Fruit fly (Drosophila melanogaster) whole organism, embryonic: ENCODE measurements around the gene Sfp93F.
A peak's percentile ranks its signal among the peaks of the same experiment; 100 is the strongest.

Experiments used
- Adf1 ChIP-seq: fragments of 200-800 bp; sonication (Bioruptor generic); IDR thresholded peaks from 2 replicates; pipeline ENCODE4 v1.3.6; 2022; ENCODE audit warnings: missing biosample characterization, missing genetic modification characterization
- Atf6 ChIP-seq: fragments of 200-800 bp; sonication (Bioruptor generic); IDR thresholded peaks from 2 replicates; pipeline ENCODE4 v1.3.6; 2022; ENCODE audit warnings: missing biosample characterization, missing genetic modification characterization
- Awh ChIP-seq: fragments of 200-800 bp; sonication (Bioruptor generic); IDR thresholded peaks from 2 replicates; pipeline ENCODE4, ENCODE4 v1.3.6; 2022; ENCODE audit warnings: missing biosample characterization, missing genetic modification characterization
- CG10147 ChIP-seq: fragments of 200-800 bp; sonication (Bioruptor generic); optimal IDR thresholded peaks from 2 replicates; lab custom pipeline; 2019; ENCODE audit warnings: missing biosample characterization, mild to moderate bottlenecking, missing genetic modification characterization, moderate library complexity
- CG10979 ChIP-seq: fragments of 200-800 bp; sonication (Bioruptor generic); optimal IDR thresholded peaks from 2 replicates; lab custom pipeline; 2018; ENCODE audit warnings: missing biosample characterization, mild to moderate bottlenecking, missing genetic modification characterization, moderate library complexity
- CG11093 ChIP-seq: fragments of 200-800 bp; sonication (Bioruptor generic); IDR thresholded peaks from 3 replicates; pipeline ENCODE4 v1.3.6; 2022; ENCODE audit warnings: missing biosample characterization, missing genetic modification characterization
- CG11247 ChIP-seq: fragments of 200-800 bp; sonication (Bioruptor generic); IDR thresholded peaks from 2 replicates; pipeline ENCODE4 v1.3.6; 2022; ENCODE audit warnings: missing biosample characterization, missing genetic modification characterization
- CG12219 ChIP-seq: fragments of 200-800 bp; sonication (Bioruptor generic); optimal IDR thresholded peaks from 3 replicates; lab custom pipeline; 2018; ENCODE audit warnings: missing biosample characterization, mild to moderate bottlenecking, missing genetic modification characterization
- CG1233 ChIP-seq: fragments of 200-800 bp; sonication (Bioruptor generic); optimal IDR thresholded peaks from 4 replicates; lab custom pipeline; 2018; ENCODE audit warnings: missing biosample characterization, mild to moderate bottlenecking, missing genetic modification characterization
- CG13287 ChIP-seq: fragments of 200-800 bp; sonication (Bioruptor generic); IDR thresholded peaks from 2 replicates; pipeline ENCODE4 v1.3.6; 2022; ENCODE audit warnings: missing biosample characterization, missing genetic modification characterization; ENCODE audit not compliant: partially characterized antibody
- CG15514 ChIP-seq: fragments of 200-800 bp; sonication (Bioruptor generic); optimal IDR thresholded peaks from 3 replicates; lab custom pipeline; 2017; ENCODE audit warnings: missing biosample characterization, missing genetic modification characterization, mild to moderate bottlenecking, moderate library complexity, missing genetic modification reagents
- CG17359 ChIP-seq: fragments of 200-800 bp; sonication (Bioruptor generic); optimal IDR thresholded peaks from 3 replicates; lab custom pipeline; 2018; ENCODE audit warnings: missing biosample characterization, mild to moderate bottlenecking, missing genetic modification characterization, moderate library complexity
- CG17912 ChIP-seq: fragments of 200-800 bp; sonication (Bioruptor generic); optimal IDR thresholded peaks from 2 replicates; lab custom pipeline; 2018; ENCODE audit warnings: missing biosample characterization, mild to moderate bottlenecking, missing genetic modification characterization
- CG1792 ChIP-seq: fragments of 200-800 bp; sonication (Bioruptor generic); optimal IDR thresholded peaks from 2 replicates; lab custom pipeline; 2016; ENCODE audit warnings: missing biosample characterization, missing genetic modification characterization
- CG18011 ChIP-seq: fragments of 200-800 bp; sonication (Bioruptor generic); optimal IDR thresholded peaks from 2 replicates; lab custom pipeline; 2017; ENCODE audit warnings: missing biosample characterization, missing genetic modification characterization, mild to moderate bottlenecking, moderate library complexity, missing genotype
- CG18764 ChIP-seq: fragments of 200-800 bp; sonication (Bioruptor generic); optimal IDR thresholded peaks from 3 replicates; lab custom pipeline; 2016; ENCODE audit warnings: missing biosample characterization, missing genetic modification characterization
- CG2116 ChIP-seq: fragments of 200-800 bp; sonication (Bioruptor generic); optimal IDR thresholded peaks from 3 replicates; lab custom pipeline; 2018; ENCODE audit warnings: missing biosample characterization, mild to moderate bottlenecking, missing genetic modification characterization
- CG2712 ChIP-seq: fragments of 200-800 bp; optimal IDR thresholded peaks from 3 replicates; lab custom pipeline; 2019; ENCODE audit warnings: missing biosample characterization, mild to moderate bottlenecking, missing genetic modification characterization, moderate library complexity
- CG3838 ChIP-seq: fragments of 200-800 bp; sonication (Bioruptor generic); optimal IDR thresholded peaks from 3 replicates; lab custom pipeline; 2016; ENCODE audit warnings: missing biosample characterization, missing genetic modification characterization
- CG4707 ChIP-seq: fragments of 200-800 bp; sonication (Bioruptor generic); optimal IDR thresholded peaks from 2 replicates; lab custom pipeline; 2018; ENCODE audit warnings: missing biosample characterization, mild to moderate bottlenecking, missing genetic modification characterization, moderate library complexity
- CG5245 ChIP-seq: fragments of 200-800 bp; sonication (Bioruptor generic); optimal IDR thresholded peaks from 3 replicates; lab custom pipeline; 2016; ENCODE audit warnings: missing biosample characterization, missing genetic modification characterization
- CG6854 ChIP-seq: fragments of 200-800 bp; sonication (Bioruptor generic); optimal IDR thresholded peaks from 3 replicates; lab custom pipeline; 2017; ENCODE audit warnings: missing biosample characterization, mild to moderate bottlenecking, missing genetic modification characterization
- CG8944 ChIP-seq: fragments of 200-800 bp; sonication (Bioruptor generic); optimal IDR thresholded peaks from 3 replicates; lab custom pipeline; 2016; ENCODE audit warnings: missing biosample characterization, missing genetic modification characterization
- CG9876 ChIP-seq: fragments of 200-800 bp; sonication (Bioruptor generic); optimal IDR thresholded peaks from 2 replicates; lab custom pipeline; 2016; ENCODE audit warnings: missing biosample characterization, missing genetic modification characterization
- Ets97D ChIP-seq: fragments of 200-800 bp; sonication (Bioruptor generic); optimal IDR thresholded peaks from 3 replicates; lab custom pipeline; 2016; ENCODE audit warnings: missing biosample characterization, missing genetic modification characterization
- GATAe ChIP-seq: fragments of 200-800 bp; sonication (Bioruptor generic); conservative IDR thresholded peaks from 2 replicates; pipeline ENCODE4 v1.3.6; 2022; ENCODE audit warnings: missing biosample characterization, missing genetic modification characterization
- Gsc ChIP-seq: fragments of 200-800 bp; sonication (Bioruptor generic); IDR thresholded peaks from 2 replicates; pipeline ENCODE4 v1.3.6; 2022; ENCODE audit warnings: missing biosample characterization, missing genetic modification characterization
- Jarid2 ChIP-seq: fragments of 200-800 bp; sonication (Bioruptor generic); optimal IDR thresholded peaks from 3 replicates; lab custom pipeline; 2017; ENCODE audit warnings: mild to moderate bottlenecking, missing biosample characterization, missing genetic modification reagents, missing genetic modification characterization
- Kr ChIP-seq: fragments of 200-800 bp; sonication (Bioruptor generic); optimal IDR thresholded peaks from 2 replicates; lab custom pipeline; 2017; ENCODE audit warnings: missing biosample characterization, mild to moderate bottlenecking, missing genetic modification characterization
- Lim3 ChIP-seq: fragments of 200-800 bp; sonication (Bioruptor generic); IDR thresholded peaks from 2 replicates; pipeline ENCODE4 v1.3.6; 2022; ENCODE audit warnings: missing biosample characterization, missing genetic modification characterization
- Myb ChIP-seq: fragments of 200-800 bp; sonication (Bioruptor generic); optimal IDR thresholded peaks from 2 replicates; lab custom pipeline; 2016; ENCODE audit warnings: missing biosample characterization, missing genetic modification characterization
- Poxn ChIP-seq: fragments of 200-800 bp; sonication (Bioruptor generic); IDR thresholded peaks from 2 replicates; pipeline ENCODE4 v1.3.6; 2022; ENCODE audit warnings: missing biosample characterization, missing genetic modification characterization
- Rx ChIP-seq: fragments of 200-800 bp; sonication (Bioruptor generic); IDR thresholded peaks from 2 replicates; pipeline ENCODE4 v1.3.6; 2022; ENCODE audit warnings: missing biosample characterization, missing genetic modification characterization
- Sin3A ChIP-seq: fragments of >200 bp; optimal IDR thresholded peaks from 2 replicates; lab custom pipeline; 2018
- Xrp1 ChIP-seq: fragments of 200-800 bp; sonication (Bioruptor generic); IDR thresholded peaks from 2 replicates; pipeline ENCODE4 v1.3.6; 2022; ENCODE audit warnings: missing biosample characterization, missing genetic modification characterization
- abd-A ChIP-seq: fragments of 200-800 bp; sonication (Bioruptor generic); optimal IDR thresholded peaks from 3 replicates; lab custom pipeline; 2019; ENCODE audit warnings: missing biosample characterization, mild to moderate bottlenecking, missing genetic modification characterization, moderate library complexity
- al ChIP-seq: fragments of 200-800 bp; sonication (Bioruptor generic); IDR thresholded peaks from 2 replicates; pipeline ENCODE4 v1.3.6; 2022; ENCODE audit warnings: missing biosample characterization, missing genetic modification characterization
- bab2 ChIP-seq: fragments of 200-800 bp; sonication (Bioruptor generic); optimal IDR thresholded peaks from 2 replicates; lab custom pipeline; 2016; ENCODE audit warnings: missing biosample characterization, missing genetic modification characterization
- chif ChIP-seq, 2 experiments: fragments of 200-800 bp; sonication (Bioruptor generic); optimal IDR thresholded peaks; 3 replicates each; lab custom pipeline; 2016; ENCODE audit warnings: missing biosample characterization in 2 of 2, missing genetic modification characterization in 2 of 2
- chm ChIP-seq: fragments of 200-800 bp; sonication (Bioruptor generic); IDR thresholded peaks from 2 replicates; pipeline ENCODE4 v1.3.6; 2022; ENCODE audit warnings: missing biosample characterization, missing genetic modification characterization
- cwo ChIP-seq: fragments of 200-800 bp; sonication (Bioruptor generic); optimal IDR thresholded peaks from 3 replicates; lab custom pipeline; 2017; ENCODE audit warnings: missing biosample characterization, missing genetic modification characterization, mild to moderate bottlenecking, moderate library complexity, missing genetic modification reagents
- gro ChIP-seq: fragments of 200-800 bp; sonication (Bioruptor generic); optimal IDR thresholded peaks from 2 replicates; lab custom pipeline; 2016; ENCODE audit warnings: missing biosample characterization, missing genetic modification characterization
- kni ChIP-seq: fragments of 200-800 bp; sonication (Bioruptor generic); optimal IDR thresholded peaks from 3 replicates; lab custom pipeline; 2017; ENCODE audit warnings: mild to moderate bottlenecking, missing biosample characterization, missing genetic modification reagents, missing genetic modification characterization
- knrl ChIP-seq: fragments of 200-800 bp; sonication (Bioruptor generic); IDR thresholded peaks from 3 replicates; pipeline ENCODE4 v1.3.6; 2022; ENCODE audit warnings: missing biosample characterization, missing genetic modification characterization; ENCODE audit not compliant: partially characterized antibody
- nerfin-2 ChIP-seq: fragments of 200-800 bp; sonication (Bioruptor generic); IDR thresholded peaks from 2 replicates; pipeline ENCODE4 v1.3.6; 2022; ENCODE audit warnings: missing biosample characterization, missing genetic modification characterization; ENCODE audit not compliant: partially characterized antibody
- pb ChIP-seq: fragments of 200-800 bp; sonication (Bioruptor generic); optimal IDR thresholded peaks from 3 replicates; lab custom pipeline; 2016; ENCODE audit warnings: missing biosample characterization, missing genetic modification characterization
- phol ChIP-seq: fragments of 200-800 bp; sonication (Bioruptor generic); optimal IDR thresholded peaks from 3 replicates; lab custom pipeline; 2018; ENCODE audit warnings: missing biosample characterization, mild to moderate bottlenecking, missing genetic modification characterization, moderate library complexity
- scrt ChIP-seq: fragments of 200-800 bp; sonication (Bioruptor generic); optimal IDR thresholded peaks from 2 replicates; lab custom pipeline; 2018; ENCODE audit warnings: missing biosample characterization, mild to moderate bottlenecking, missing genetic modification characterization, moderate library complexity
- tap ChIP-seq: fragments of 200-800 bp; optimal IDR thresholded peaks from 3 replicates; lab custom pipeline; 2019; ENCODE audit warnings: missing biosample characterization, mild to moderate bottlenecking, missing genetic modification characterization, moderate library complexity
- tll ChIP-seq, 2 experiments: fragments of 200-800 bp in 1 of 2; fragments of >200 bp in 1 of 2; sonication (Bioruptor generic) in 1 of 2; optimal IDR thresholded peaks; 2 replicates each; lab custom pipeline; 2017 to 2019; ENCODE audit warnings: missing biosample characterization in 2 of 2, missing genetic modification characterization in 2 of 2, mild to moderate bottlenecking in 1 of 2, moderate library complexity in 1 of 2
- zfh1 ChIP-seq: fragments of 200-800 bp; sonication (Bioruptor generic); IDR thresholded peaks from 3 replicates; pipeline ENCODE4 v1.3.6; 2022; ENCODE audit warnings: missing biosample characterization, missing genetic modification characterization

Sfp93F gene

DNA sequence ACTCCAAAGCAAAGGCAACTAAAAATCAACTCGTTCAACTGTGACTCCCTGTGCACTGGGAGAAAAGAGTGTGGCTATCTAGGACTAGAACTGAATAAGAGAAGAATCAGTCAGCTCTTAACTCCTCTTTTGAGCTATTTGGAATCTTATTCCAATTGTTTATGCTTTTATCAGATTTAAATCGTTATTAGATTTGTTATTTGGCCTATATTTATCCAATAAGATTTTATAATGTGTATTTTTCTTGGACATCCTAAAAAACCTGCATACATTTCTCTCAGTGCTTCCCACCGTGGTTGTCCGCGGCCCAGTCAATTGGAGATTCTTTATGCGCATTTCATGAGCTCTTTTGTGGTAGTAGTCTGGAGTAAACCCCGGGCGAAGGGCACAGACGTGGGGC is 45.4 kb upstream of the Sfp93F start (continued):
- TF ChIP-seq CG1792 (peak; percentile 20), Ets97D (GFP tag; lab: Kevin White, UChicago) (peak; percentile 14), bab2 (GFP tag; lab: Kevin White, UChicago) (peak; percentile 61), abd-A (tag; lab: Kevin White, UChicago) (no peak), zfh1 (GFP tag; lab: Robert Waterston, UW) (peak; percentile 61; the same call in 1 of the 3 replicates), CG13287 (GFP tag; lab: Robert Waterston, UW) (no peak), CG11093 (GFP tag; lab: Robert Waterston, UW) (peak; percentile 59; the same call in 1 of the 3 replicates), Rx (GFP tag; lab: Robert Waterston, UW) (no peak), CG11247 (peak; percentile 33; the same call in 1 of the 2 replicates), pb (GFP tag; lab: Kevin White, UChicago) (peak; percentile 38), Sin3A (lab: Kevin White, UChicago) (no peak), tap (tag; lab: Kevin White, UChicago) (peak; percentile 47), phol (tag; lab: Kevin White, UChicago) (peak; percentile 74), CG2712 (tag; lab: Kevin White, UChicago) (peak; percentile 80), Jarid2 (GFP tag; lab: Kevin White, UChicago) (no peak), scrt (peak; percentile 24), CG18011 (peak; percentile 20), al (GFP tag; lab: Robert Waterston, UW) (peak; percentile 65), gro (GFP tag; lab: Kevin White, UChicago) (peak; percentile 41), CG4707 (GFP tag; lab: Kevin White, UChicago) (no peak), CG10979 (tag; lab: Kevin White, UChicago) (peak; percentile 73), Adf1 (GFP tag; lab: Robert Waterston, UW) (no peak), nerfin-2 (no peak), GATAe (GFP tag; lab: Robert Waterston, UW) (no peak), cwo (peak; percentile 36), CG15514 (peak; percentile 31), CG3838 (GFP tag; lab: Kevin White, UChicago) (no peak), tll (GFP tag; optimal IDR thresholded peaks at IDR 0.05; lab: Kevin White, UChicago) (no peak), Poxn (GFP tag; lab: Robert Waterston, UW) (no peak), Gsc (GFP tag; lab: Robert Waterston, UW) (no peak), CG5245 (GFP tag; lab: Kevin White, UChicago) (peak; percentile 22), CG10147 (GFP tag; lab: Kevin White, UChicago) (peak; percentile 41), CG6854 (GFP tag; lab: Kevin White, UChicago) (no peak), Awh (GFP tag; lab: Robert Waterston, UW) (no peak), Kr (GFP tag; lab: Kevin White, UChicago) (no peak), chif (GFP tag; optimal IDR thresholded peaks at IDR 0.05; lab: Kevin White, UChicago) (peak; percentile 51 to 66), CG8944 (GFP tag; lab: Kevin White, UChicago) (peak; percentile 24), knrl (GFP tag; lab: Robert Waterston, UW) (no peak), CG1233 (GFP tag; lab: Kevin White, UChicago) (peak; percentile 35), chm (GFP tag; lab: Robert Waterston, UW) (no peak), CG18764 (GFP tag; lab: Kevin White, UChicago) (peak; percentile 45), Myb (GFP tag; lab: Kevin White, UChicago) (no peak), Xrp1 (GFP tag; lab: Robert Waterston, UW) (peak; percentile 75), CG2116 (GFP tag; lab: Kevin White, UChicago) (no peak), CG17912 (GFP tag; lab: Kevin White, UChicago) (no peak), CG17359 (tag; lab: Kevin White, UChicago) (peak; percentile 62), Lim3 (GFP tag; lab: Robert Waterston, UW) (no peak), kni (GFP tag; lab: Kevin White, UChicago) (no peak), CG12219 (GFP tag; lab: Kevin White, UChicago) (peak; percentile 62), Atf6 (GFP tag; lab: Robert Waterston, UW) (peak; percentile 82), CG9876 (GFP tag; lab: Kevin White, UChicago) (no peak)
